Worm (Caenorhabditis elegans): ENCODE data around the gene srh-15.

The srh-15 gene

DNA sequence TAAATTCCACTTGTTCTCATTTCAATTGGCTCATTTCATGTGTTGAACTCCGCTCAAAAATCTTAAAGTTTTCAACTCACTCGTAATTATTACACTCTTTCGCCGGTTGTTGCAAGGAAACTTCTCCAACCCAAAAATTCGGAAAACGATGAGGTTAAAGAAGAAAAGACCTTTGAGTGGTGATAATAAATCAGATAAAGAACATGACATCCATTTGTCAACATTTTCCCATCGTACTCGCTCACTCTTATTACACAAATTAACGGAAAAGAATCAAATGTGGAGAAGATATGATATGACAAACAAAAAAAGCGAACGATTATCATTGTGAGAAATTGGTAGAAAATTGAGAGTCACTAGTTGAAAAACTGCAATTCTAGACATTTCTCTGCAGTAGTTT is 35.5 kb upstream of the srh-15 start:
- TF ChIP-seq F13C5.2 (tag; optimal IDR thresholded peaks at IDR 0.05) (no peak), tra-4 (tag; optimal IDR thresholded peaks at IDR 0.05) (no peak), ama-1 (optimal IDR thresholded peaks at IDR 0.05) (no peak), hnd-1 (tag; optimal IDR thresholded peaks at IDR 0.05) (no peak), B0310.2 (tag; optimal IDR thresholded peaks at IDR 0.05) (no peak), tbx-37 (GFP tag; conservative IDR thresholded peaks at IDR 0.05) (no peak), flt-1 (GFP tag; IDR thresholded peaks at IDR 0.05) (no peak)

DNA sequence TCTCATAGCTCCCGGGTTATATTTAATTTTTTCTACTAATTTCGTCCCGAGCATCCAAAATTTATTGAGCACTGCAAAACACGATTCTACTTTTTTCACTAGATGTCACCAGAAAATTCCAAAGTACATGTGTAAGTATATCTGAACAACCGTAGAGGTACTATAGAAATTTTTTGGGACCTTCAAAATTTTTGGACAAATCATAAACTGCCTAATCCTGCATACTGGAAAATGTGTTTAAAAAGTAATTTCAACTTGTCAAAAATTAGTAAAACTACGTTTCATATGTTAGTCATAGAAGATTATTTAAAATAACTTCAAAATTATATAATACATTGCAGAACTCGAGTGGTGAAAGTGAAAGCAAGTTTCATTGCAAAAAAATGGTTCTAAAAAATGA is 34.3 kb upstream of the srh-15 start:
- TF ChIP-seq tbx-11 (GFP tag; IDR thresholded peaks at IDR 0.05) (no peak), ets-7 (tag; optimal IDR thresholded peaks at IDR 0.05) (no peak), ceh-36 (tag; optimal IDR thresholded peaks at IDR 0.05) (no peak), hnd-1 (tag; optimal IDR thresholded peaks at IDR 0.05) (no peak), tbx-37 (GFP tag; conservative IDR thresholded peaks at IDR 0.05) (no peak), flt-1 (GFP tag; IDR thresholded peaks at IDR 0.05) (no peak), sea-1 (GFP tag; conservative IDR thresholded peaks at IDR 0.05) (no peak), B0310.2 (tag; optimal IDR thresholded peaks at IDR 0.05) (no peak)

DNA sequence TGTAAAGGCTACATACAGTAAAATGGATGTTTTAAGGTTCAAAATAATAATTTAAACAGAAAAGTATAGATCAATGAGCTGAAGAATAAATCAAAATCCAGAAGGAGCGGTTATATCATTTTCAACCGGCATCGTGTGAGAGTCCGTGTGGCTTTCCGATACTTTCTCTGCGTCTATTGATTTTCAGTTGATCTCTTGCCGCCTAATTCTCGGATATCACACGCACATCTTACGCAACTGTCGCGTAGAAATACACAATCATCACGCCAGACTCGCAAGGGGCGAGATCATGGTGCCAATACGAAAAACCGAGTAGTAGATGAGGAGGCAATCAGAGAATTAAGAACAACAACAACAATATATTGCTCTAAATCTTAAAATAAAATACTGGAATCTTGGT is 31.9 kb upstream of the srh-15 start:
- TF ChIP-seq F13C5.2 (tag; optimal IDR thresholded peaks at IDR 0.05) (no peak), flt-1 (GFP tag; IDR thresholded peaks at IDR 0.05) (no peak), ceh-36 (tag; optimal IDR thresholded peaks at IDR 0.05) (no peak), B0310.2 (tag; optimal IDR thresholded peaks at IDR 0.05) (no peak), pes-1 (GFP tag; IDR thresholded peaks at IDR 0.05) (no peak), tra-4 (tag; optimal IDR thresholded peaks at IDR 0.05) (no peak), hnd-1 (tag; optimal IDR thresholded peaks at IDR 0.05) (no peak), tbx-37 (GFP tag; conservative IDR thresholded peaks at IDR 0.05) (no peak), ets-7 (tag; optimal IDR thresholded peaks at IDR 0.05) (no peak), tbx-11 (GFP tag; IDR thresholded peaks at IDR 0.05) (no peak), hmg-4 (GFP tag; optimal IDR thresholded peaks at IDR 0.05) (no peak), scrt-1 (GFP tag; IDR thresholded peaks at IDR 0.05) (no peak), aly-1 (tag; optimal IDR thresholded peaks at IDR 0.05) (no peak), sea-1 (GFP tag; conservative IDR thresholded peaks at IDR 0.05) (no peak), hmbx-1 (tag; optimal IDR thresholded peaks at IDR 0.05) (no peak), ama-1 (optimal IDR thresholded peaks at IDR 0.05) (no peak)

DNA sequence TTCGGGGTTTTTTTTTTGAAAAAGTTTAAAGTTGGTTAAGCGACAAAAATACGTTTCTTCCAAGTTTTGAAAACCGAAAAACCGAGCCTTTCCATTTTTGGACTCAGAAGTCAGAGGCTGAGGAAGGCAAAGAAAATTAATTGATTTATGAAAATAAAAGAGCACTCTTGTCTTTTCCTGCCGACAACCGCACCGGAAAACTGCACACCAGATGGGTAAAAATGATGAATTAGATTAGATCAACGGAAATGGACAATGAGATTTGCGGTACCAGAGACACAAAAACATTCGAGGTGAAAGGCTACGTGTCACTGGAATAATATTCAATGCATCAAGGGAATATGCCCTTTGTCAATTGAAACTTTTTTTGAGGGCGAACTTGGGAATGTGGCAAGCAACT is 26.3 kb upstream of the srh-15 start:
- TF ChIP-seq hnd-1 (tag; optimal IDR thresholded peaks at IDR 0.05) (no peak), flt-1 (GFP tag; IDR thresholded peaks at IDR 0.05) (no peak), hmg-4 (GFP tag; optimal IDR thresholded peaks at IDR 0.05) (no peak), ets-7 (tag; optimal IDR thresholded peaks at IDR 0.05) (no peak), aly-1 (tag; optimal IDR thresholded peaks at IDR 0.05) (no peak), F13C5.2 (tag; optimal IDR thresholded peaks at IDR 0.05) (no peak), hmbx-1 (tag; optimal IDR thresholded peaks at IDR 0.05) (no peak), B0310.2 (tag; optimal IDR thresholded peaks at IDR 0.05) (no peak), ceh-36 (tag; optimal IDR thresholded peaks at IDR 0.05) (no peak), tbx-37 (GFP tag; conservative IDR thresholded peaks at IDR 0.05) (no peak), scrt-1 (GFP tag; IDR thresholded peaks at IDR 0.05) (no peak), sea-1 (GFP tag; conservative IDR thresholded peaks at IDR 0.05) (no peak)

DNA sequence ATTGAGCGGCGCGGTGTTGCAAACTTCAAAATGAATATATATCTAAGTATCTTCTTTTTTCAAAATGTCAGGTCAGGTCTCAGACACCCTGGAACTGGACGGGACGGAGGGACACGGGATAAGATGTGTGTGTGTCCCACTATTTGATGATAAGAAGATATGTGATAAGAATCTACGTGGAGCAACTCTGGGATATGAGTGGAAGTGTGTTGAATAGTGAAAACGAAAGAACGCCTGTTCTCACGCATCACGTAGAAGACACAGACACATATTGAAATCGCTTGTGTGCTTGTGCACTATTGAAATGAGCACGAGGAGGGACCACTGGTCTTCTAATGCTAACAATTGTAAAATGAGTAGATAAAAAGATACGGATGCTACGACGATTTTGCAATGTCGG is 24.9 kb upstream of the srh-15 start, which contains the start of gene uig-1:
TSS of gene uig-1 (minus strand) at position 120 of the 400 bp plus-strand sequence.
- TF ChIP-seq tra-4 (tag; optimal IDR thresholded peaks at IDR 0.05) (no peak), B0310.2 (tag; optimal IDR thresholded peaks at IDR 0.05) (no peak), ets-7 (tag; optimal IDR thresholded peaks at IDR 0.05) (no peak), ceh-36 (tag; optimal IDR thresholded peaks at IDR 0.05) (no peak), ama-1 (optimal IDR thresholded peaks at IDR 0.05) (no peak), hmbx-1 (tag; optimal IDR thresholded peaks at IDR 0.05) (no peak), scrt-1 (GFP tag; IDR thresholded peaks at IDR 0.05) (no peak), tbx-37 (GFP tag; conservative IDR thresholded peaks at IDR 0.05) (no peak), pes-1 (GFP tag; IDR thresholded peaks at IDR 0.05) (no peak), ceh-13 (GFP tag; optimal IDR thresholded peaks at IDR 0.05) (no peak), flt-1 (GFP tag; IDR thresholded peaks at IDR 0.05) (no peak), tbx-11 (GFP tag; IDR thresholded peaks at IDR 0.05) (no peak), F13C5.2 (tag; optimal IDR thresholded peaks at IDR 0.05) (no peak), sea-1 (GFP tag; conservative IDR thresholded peaks at IDR 0.05) (no peak), hnd-1 (tag; optimal IDR thresholded peaks at IDR 0.05) (no peak), hmg-4 (GFP tag; optimal IDR thresholded peaks at IDR 0.05) (no peak), aly-1 (tag; optimal IDR thresholded peaks at IDR 0.05) (no peak)

DNA sequence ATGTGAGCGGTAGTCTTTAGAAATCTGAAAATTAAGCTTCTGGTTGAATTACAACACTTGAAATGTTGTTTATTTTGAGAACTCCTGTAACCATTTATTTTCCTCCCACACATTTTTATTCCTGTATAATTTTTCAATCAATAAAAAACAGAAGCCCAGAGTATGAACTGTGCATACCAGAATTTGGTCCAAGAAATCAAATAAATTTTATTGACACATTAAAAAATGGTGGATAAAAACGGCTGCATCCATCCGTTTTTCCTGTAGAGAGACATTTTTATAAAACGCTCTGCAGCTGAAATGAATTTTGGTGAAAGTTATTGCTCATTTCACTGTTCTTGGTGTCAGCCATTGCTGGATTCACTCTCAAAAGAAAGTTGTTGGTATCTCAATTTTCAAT is 23.6 kb upstream of the srh-15 start, which contains the start of gene C26E1.1:
TSS of gene C26E1.1 (plus strand) at position 301 of the 400 bp plus-strand sequence.
- no peak for TF ChIP-seq tra-4 (tag; optimal IDR thresholded peaks at IDR 0.05)
- TF ChIP-seq B0310.2 (tag; optimal IDR thresholded peaks at IDR 0.05): no peak
- TF ChIP-seq sea-1 (GFP tag; conservative IDR thresholded peaks at IDR 0.05): no peak
- TF ChIP-seq flt-1 (GFP tag; IDR thresholded peaks at IDR 0.05): no peak
- no peak for TF ChIP-seq pes-1 (GFP tag; IDR thresholded peaks at IDR 0.05)
- TF ChIP-seq aly-1 (tag; optimal IDR thresholded peaks at IDR 0.05): no peak
- no peak for TF ChIP-seq ceh-36 (tag; optimal IDR thresholded peaks at IDR 0.05)
- TF ChIP-seq F13C5.2 (tag; optimal IDR thresholded peaks at IDR 0.05): no peak
- no peak for TF ChIP-seq ama-1 (optimal IDR thresholded peaks at IDR 0.05)
- TF ChIP-seq ceh-13 (GFP tag; optimal IDR thresholded peaks at IDR 0.05): no peak
- TF ChIP-seq tbx-37 (GFP tag; conservative IDR thresholded peaks at IDR 0.05): no peak
- no peak for TF ChIP-seq hmg-4 (GFP tag; optimal IDR thresholded peaks at IDR 0.05)
- TF ChIP-seq hmbx-1 (tag; optimal IDR thresholded peaks at IDR 0.05): no peak
- TF ChIP-seq hnd-1 (tag; optimal IDR thresholded peaks at IDR 0.05): no peak
- TF ChIP-seq ets-7 (tag; optimal IDR thresholded peaks at IDR 0.05): no peak

DNA sequence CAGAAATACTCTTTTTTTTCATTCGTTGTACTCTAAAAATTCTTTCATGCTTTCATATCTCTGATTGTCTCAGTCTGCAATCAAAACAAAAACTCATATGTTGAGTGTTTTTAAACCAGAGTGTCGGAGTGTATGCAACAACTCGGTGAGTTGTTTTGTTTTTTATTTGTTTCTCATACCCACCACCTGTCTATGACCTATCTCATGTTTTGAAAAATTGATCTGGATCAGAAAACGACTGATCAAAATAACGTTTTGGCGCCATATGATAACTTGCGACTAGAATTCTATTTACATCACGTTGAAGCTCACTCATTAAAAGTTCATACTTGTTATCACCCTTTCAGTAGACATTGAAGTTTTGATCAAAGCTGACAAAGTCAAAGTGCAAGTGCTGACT is 22.1 kb upstream of the srh-15 start:
- TF ChIP-seq tbx-37 (GFP tag; conservative IDR thresholded peaks at IDR 0.05): no peak
- TF ChIP-seq F13C5.2 (tag; optimal IDR thresholded peaks at IDR 0.05): no peak

DNA sequence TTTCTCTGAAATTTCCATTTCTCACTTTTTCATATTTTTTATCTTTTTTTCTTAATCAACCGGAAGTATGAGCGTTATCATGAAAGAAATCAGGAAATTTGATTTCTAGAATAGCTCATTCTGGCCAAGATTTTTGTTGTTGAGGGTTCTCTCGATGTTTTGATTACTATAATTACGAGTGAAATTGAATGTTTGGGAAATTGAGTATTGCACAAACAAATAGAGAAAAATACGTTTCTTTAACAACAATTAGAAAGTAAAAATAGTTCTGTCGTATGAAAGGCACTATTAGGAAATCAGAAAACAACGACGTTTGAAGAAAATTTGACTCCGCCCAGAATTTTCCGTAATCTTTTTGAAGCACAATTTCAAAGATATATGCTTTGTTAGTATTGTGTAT is 21.4 kb upstream of the srh-15 start:
- TF ChIP-seq hmbx-1 (tag; optimal IDR thresholded peaks at IDR 0.05): no peak
